Fruit fly (Drosophila melanogaster) whole organism, pupa: ENCODE data around the gene CG14370.

Experiments used
- CG14655 ChIP-seq: fragments of 200-800 bp; sonication (Bioruptor generic); optimal IDR thresholded peaks from 3 replicates; lab custom pipeline; 2017; ENCODE audit warnings: mild to moderate bottlenecking, missing biosample characterization, missing genetic modification reagents, missing genetic modification characterization
- CG15710 ChIP-seq: fragments of 200-800 bp; sonication (Bioruptor generic); optimal IDR thresholded peaks from 2 replicates; lab custom pipeline; 2018; ENCODE audit warnings: missing biosample characterization, mild to moderate bottlenecking, missing genetic modification characterization, moderate library complexity
- EcR ChIP-seq: fragments of 200-800 bp; sonication (Bioruptor generic); optimal IDR thresholded peaks from 3 replicates; lab custom pipeline; 2019; ENCODE audit warnings: missing biosample characterization, missing genetic modification characterization, mild to moderate bottlenecking, moderate library complexity, missing genetic modification reagents

DNA sequence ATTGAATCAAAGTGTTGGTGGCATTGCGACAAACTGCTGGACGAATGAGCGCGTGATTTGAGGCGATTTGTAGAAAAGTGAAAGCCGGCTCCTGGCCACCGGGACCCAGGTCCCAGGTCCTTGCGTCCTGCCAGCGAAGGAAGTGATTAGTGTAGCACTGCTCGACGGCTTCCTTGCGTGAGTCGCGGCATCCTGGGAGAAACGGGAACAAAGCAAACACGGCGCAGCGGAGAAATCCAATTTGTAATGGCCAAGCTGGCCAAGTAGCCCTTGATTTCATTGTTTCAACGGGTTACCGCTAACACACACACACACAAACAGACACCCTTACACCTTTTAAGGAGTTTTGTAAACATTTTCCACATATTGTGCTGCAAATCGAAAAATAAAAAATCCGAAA lies 43.8 kb downstream of the CG14370 start, which contains the start of gene CG10841:
- TF ChIP-seq CG15710 (tag; lab: Kevin White, UChicago): no peak
- TF ChIP-seq EcR (GFP tag; lab: Kevin White, UChicago): no peak
- TF ChIP-seq CG14655 (GFP tag; lab: Kevin White, UChicago): no peak
